Fruit fly (Drosophila melanogaster) whole organism, embryonic: ENCODE data around the gene CG3544.
A peak's percentile ranks its signal among the peaks of the same experiment; 100 is the strongest.

Source experiments
- Bdp1 ChIP-seq: fragments of 200-800 bp; sonication (Bioruptor generic); optimal IDR thresholded peaks from 3 replicates; lab custom pipeline; 2016; ENCODE audit warnings: missing biosample characterization, missing genetic modification characterization
- CG10321 ChIP-seq: fragments of 200-800 bp; sonication (Bioruptor generic); IDR thresholded peaks from 2 replicates; pipeline ENCODE4 v1.3.6; 2022; ENCODE audit warnings: missing biosample characterization, missing genetic modification characterization
- CG11093 ChIP-seq: fragments of 200-800 bp; sonication (Bioruptor generic); IDR thresholded peaks from 3 replicates; pipeline ENCODE4 v1.3.6; 2022; ENCODE audit warnings: missing biosample characterization, missing genetic modification characterization
- CG12104 ChIP-seq: fragments of 200-800 bp; sonication (Bioruptor generic); optimal IDR thresholded peaks from 3 replicates; lab custom pipeline; 2016; ENCODE audit warnings: missing biosample characterization, missing genetic modification characterization
- CG12391 ChIP-seq: fragments of 200-800 bp; sonication (Bioruptor generic); optimal IDR thresholded peaks from 3 replicates; lab custom pipeline; 2018; ENCODE audit warnings: missing biosample characterization, mild to moderate bottlenecking, missing genetic modification characterization, moderate library complexity
- CG12659 ChIP-seq: fragments of 200-800 bp; sonication (Bioruptor generic); optimal IDR thresholded peaks from 3 replicates; lab custom pipeline; 2017; ENCODE audit warnings: mild to moderate bottlenecking, missing biosample characterization, missing genetic modification reagents, missing genetic modification characterization
- CG14014 ChIP-seq: fragments of 200-800 bp; sonication (Bioruptor generic); IDR thresholded peaks from 2 replicates; pipeline ENCODE4 v1.3.6; 2022; ENCODE audit warnings: missing biosample characterization, missing genetic modification characterization
- CG15011 ChIP-seq: fragments of 200-800 bp; sonication (Bioruptor generic); optimal IDR thresholded peaks from 3 replicates; lab custom pipeline; 2018; ENCODE audit warnings: missing biosample characterization, mild to moderate bottlenecking, missing genetic modification characterization
- CG15696 ChIP-seq: fragments of 200-800 bp; sonication (Bioruptor generic); optimal IDR thresholded peaks from 2 replicates; lab custom pipeline; 2019; ENCODE audit warnings: missing biosample characterization, mild to moderate bottlenecking, missing genetic modification characterization, moderate library complexity
- CG18011 ChIP-seq: fragments of 200-800 bp; sonication (Bioruptor generic); optimal IDR thresholded peaks from 2 replicates; lab custom pipeline; 2017; ENCODE audit warnings: missing biosample characterization, missing genetic modification characterization, mild to moderate bottlenecking, moderate library complexity, missing genotype
- CG18619 ChIP-seq: fragments of 200-800 bp; sonication (Bioruptor generic); optimal IDR thresholded peaks from 3 replicates; lab custom pipeline; 2017; ENCODE audit warnings: missing biosample characterization, mild to moderate bottlenecking, missing genetic modification characterization
- CG30403 ChIP-seq: fragments of 200-800 bp; sonication (Bioruptor generic); optimal IDR thresholded peaks from 3 replicates; lab custom pipeline; 2016; ENCODE audit warnings: missing biosample characterization, missing genetic modification characterization
- CG32767 ChIP-seq: fragments of 200-800 bp; sonication (Bioruptor generic); IDR thresholded peaks from 2 replicates; pipeline ENCODE4 v1.3.6; 2022; ENCODE audit warnings: missing biosample characterization, missing genetic modification characterization
- CG3281 ChIP-seq: fragments of 200-800 bp; sonication (Bioruptor generic); optimal IDR thresholded peaks from 3 replicates; lab custom pipeline; 2017; ENCODE audit warnings: missing biosample characterization, mild to moderate bottlenecking, missing genetic modification characterization
- CG4328 ChIP-seq: fragments of 200-800 bp; sonication (Bioruptor generic); optimal IDR thresholded peaks from 3 replicates; lab custom pipeline; 2017; ENCODE audit warnings: missing biosample characterization, missing genetic modification reagents, missing genetic modification characterization
- CG6254 ChIP-seq: fragments of 200-800 bp; sonication (Bioruptor generic); optimal IDR thresholded peaks from 3 replicates; lab custom pipeline; 2017; ENCODE audit warnings: mild to moderate bottlenecking, missing biosample characterization, missing genetic modification reagents, missing genetic modification characterization
- CG6791 ChIP-seq: fragments of 200-800 bp; sonication (Bioruptor generic); IDR thresholded peaks from 3 replicates; pipeline ENCODE4 v1.3.6; 2022; ENCODE audit warnings: missing biosample characterization, missing genetic modification characterization; ENCODE audit not compliant: partially characterized antibody
- CG7556 ChIP-seq: fragments of 200-800 bp; sonication (Bioruptor generic); optimal IDR thresholded peaks from 2 replicates; lab custom pipeline; 2017; ENCODE audit warnings: missing biosample characterization, mild to moderate bottlenecking, missing genetic modification characterization
- CG7839 ChIP-seq: fragments of 200-800 bp; sonication (Bioruptor generic); optimal IDR thresholded peaks from 3 replicates; lab custom pipeline; 2018; ENCODE audit warnings: missing biosample characterization, mild to moderate bottlenecking, missing genetic modification characterization, moderate library complexity
- CG8089 ChIP-seq: fragments of 200-800 bp; sonication (Bioruptor generic); optimal IDR thresholded peaks from 3 replicates; lab custom pipeline; 2016; ENCODE audit warnings: missing biosample characterization, missing genetic modification characterization
- CG8290 ChIP-seq, 3 experiments: fragments of 200-800 bp; sonication (Bioruptor generic); optimal IDR thresholded peaks; 2 replicates each; lab custom pipeline; 2016 to 2019; ENCODE audit warnings: missing biosample characterization in 3 of 3, missing genetic modification characterization in 3 of 3, mild to moderate bottlenecking in 2 of 3, moderate library complexity in 1 of 3
- CG8359 ChIP-seq: fragments of 200-800 bp; sonication (Bioruptor generic); optimal IDR thresholded peaks from 2 replicates; lab custom pipeline; 2017; ENCODE audit warnings: missing biosample characterization, mild to moderate bottlenecking, missing genetic modification characterization, borderline replicate concordance
- CG8765 ChIP-seq: fragments of 200-800 bp; sonication (Bioruptor generic); IDR thresholded peaks from 2 replicates; pipeline ENCODE4 v1.3.6; 2022; ENCODE audit warnings: missing biosample characterization, missing genetic modification characterization
- CG8924 ChIP-seq: fragments of 200-800 bp; optimal IDR thresholded peaks from 3 replicates; lab custom pipeline; 2019; ENCODE audit warnings: missing biosample characterization, mild to moderate bottlenecking, missing genetic modification characterization, moderate library complexity
- CG9817 ChIP-seq: fragments of 200-800 bp; sonication (Bioruptor generic); optimal IDR thresholded peaks from 2 replicates; lab custom pipeline; 2018; ENCODE audit warnings: missing biosample characterization, mild to moderate bottlenecking, missing genetic modification characterization, moderate library complexity
- Ets65A ChIP-seq: fragments of 200-800 bp; sonication (Bioruptor generic); peaks from one replicate; lab custom pipeline; 2016; ENCODE audit warnings: missing biosample characterization, missing genetic modification characterization
- Fer1 ChIP-seq: fragments of 200-800 bp; sonication (Bioruptor generic); optimal IDR thresholded peaks from 2 replicates; lab custom pipeline; 2017; ENCODE audit warnings: missing biosample characterization, mild to moderate bottlenecking, missing genetic modification characterization
- H2.0 ChIP-seq: fragments of 200-800 bp; sonication (Bioruptor generic); IDR thresholded peaks from 2 replicates; pipeline ENCODE4 v1.3.6; 2022; ENCODE audit warnings: missing biosample characterization, missing genetic modification characterization
- Mad ChIP-seq: fragments of 200-800 bp; sonication (Bioruptor generic); optimal IDR thresholded peaks from 2 replicates; lab custom pipeline; 2016; ENCODE audit warnings: missing biosample characterization, missing genetic modification characterization
- Mrtf ChIP-seq: fragments of 200-800 bp; sonication (Bioruptor generic); IDR thresholded peaks from 3 replicates; pipeline ENCODE4 v1.3.6; 2022; ENCODE audit warnings: missing biosample characterization, missing genetic modification characterization
- Nf-YC ChIP-seq: fragments of 200-800 bp; optimal IDR thresholded peaks from 3 replicates; lab custom pipeline; 2019; ENCODE audit warnings: missing biosample characterization, mild to moderate bottlenecking, missing genetic modification characterization, moderate library complexity
- Rfx ChIP-seq: fragments of 200-800 bp; sonication (Bioruptor generic); IDR thresholded peaks from 2 replicates; pipeline ENCODE4 v1.3.6; 2022; ENCODE audit warnings: missing biosample characterization, missing genetic modification characterization
- ab ChIP-seq: fragments of 200-800 bp; sonication (Bioruptor generic); optimal IDR thresholded peaks from 2 replicates; lab custom pipeline; 2016; ENCODE audit warnings: missing biosample characterization, missing genetic modification characterization
- ara ChIP-seq: fragments of 200-800 bp; sonication (Bioruptor generic); IDR thresholded peaks from 2 replicates; pipeline ENCODE4 v1.3.6; 2022; ENCODE audit warnings: missing biosample characterization, missing genetic modification characterization
- bbx ChIP-seq: fragments of 200-800 bp; sonication (Bioruptor generic); IDR thresholded peaks from 2 replicates; pipeline ENCODE4 v1.3.6; 2022; ENCODE audit warnings: missing biosample characterization, missing genetic modification characterization; ENCODE audit not compliant: partially characterized antibody
- cas ChIP-seq: fragments of 200-800 bp; sonication (Bioruptor generic); IDR thresholded peaks from 2 replicates; pipeline ENCODE4 v1.3.6; 2022; ENCODE audit warnings: missing biosample characterization, missing genetic modification characterization
- crc ChIP-seq: fragments of 200-800 bp; sonication (Bioruptor generic); optimal IDR thresholded peaks from 2 replicates; lab custom pipeline; 2016; ENCODE audit warnings: missing biosample characterization, missing genetic modification characterization
- crp ChIP-seq, 2 experiments: fragments of 200-800 bp; sonication (Bioruptor generic); optimal IDR thresholded peaks; 2 replicates in 1 of 2; 3 replicates in 1 of 2; lab custom pipeline; 2017; ENCODE audit warnings: missing biosample characterization in 2 of 2, missing genetic modification characterization in 2 of 2, mild to moderate bottlenecking in 1 of 2, moderate library complexity in 1 of 2
- fu2 ChIP-seq: fragments of 200-800 bp; sonication (Bioruptor generic); optimal IDR thresholded peaks from 2 replicates; lab custom pipeline; 2016; ENCODE audit warnings: missing biosample characterization, missing genetic modification characterization
- grn ChIP-seq: fragments of 200-800 bp; sonication (Bioruptor generic); optimal IDR thresholded peaks from 3 replicates; lab custom pipeline; 2017; ENCODE audit warnings: missing biosample characterization, missing genetic modification characterization
- gsb-n ChIP-seq: fragments of 200-800 bp; sonication (Bioruptor generic); optimal IDR thresholded peaks from 3 replicates; lab custom pipeline; 2018; ENCODE audit warnings: missing biosample characterization, mild to moderate bottlenecking, missing genetic modification characterization
- h ChIP-seq: fragments of >200 bp; optimal IDR thresholded peaks from 2 replicates; lab custom pipeline; 2017
- hkb ChIP-seq, 2 experiments: fragments of 200-800 bp in 1 of 2; fragments of >200 bp in 1 of 2; sonication (Bioruptor generic) in 1 of 2; IDR thresholded peaks in 1 of 2; optimal IDR thresholded peaks in 1 of 2; 2 replicates each; pipeline versions ENCODE4 v1.3.6 to Lab custom; 2017 to 2022; ENCODE audit warnings: missing biosample characterization in 1 of 2, missing genetic modification characterization in 1 of 2
- org-1 ChIP-seq: fragments of 200-800 bp; sonication (Bioruptor generic); optimal IDR thresholded peaks from 2 replicates; lab custom pipeline; 2017; ENCODE audit warnings: missing biosample characterization, missing genetic modification characterization
- phol ChIP-seq: fragments of 200-800 bp; sonication (Bioruptor generic); optimal IDR thresholded peaks from 3 replicates; lab custom pipeline; 2018; ENCODE audit warnings: missing biosample characterization, mild to moderate bottlenecking, missing genetic modification characterization, moderate library complexity
- pros ChIP-seq: fragments of 200-800 bp; sonication (Bioruptor generic); optimal IDR thresholded peaks from 3 replicates; lab custom pipeline; 2019; ENCODE audit warnings: missing biosample characterization, mild to moderate bottlenecking, missing genetic modification characterization, moderate library complexity
- sr ChIP-seq: fragments of 200-800 bp; sonication (Bioruptor generic); IDR thresholded peaks from 3 replicates; pipeline ENCODE4 v1.3.6; 2022; ENCODE audit warnings: missing biosample characterization, missing genetic modification characterization
- trh ChIP-seq: fragments of 200-800 bp; sonication (Bioruptor generic); optimal IDR thresholded peaks from 2 replicates; lab custom pipeline; 2016; ENCODE audit warnings: missing biosample characterization, missing genetic modification characterization
- ttk ChIP-seq: fragments of 200-800 bp; sonication (Bioruptor generic); IDR thresholded peaks from 2 replicates; pipeline ENCODE4 v2.1.2; 2022; ENCODE audit warnings: missing biosample characterization, missing genetic modification characterization

Gene CG3544

DNA sequence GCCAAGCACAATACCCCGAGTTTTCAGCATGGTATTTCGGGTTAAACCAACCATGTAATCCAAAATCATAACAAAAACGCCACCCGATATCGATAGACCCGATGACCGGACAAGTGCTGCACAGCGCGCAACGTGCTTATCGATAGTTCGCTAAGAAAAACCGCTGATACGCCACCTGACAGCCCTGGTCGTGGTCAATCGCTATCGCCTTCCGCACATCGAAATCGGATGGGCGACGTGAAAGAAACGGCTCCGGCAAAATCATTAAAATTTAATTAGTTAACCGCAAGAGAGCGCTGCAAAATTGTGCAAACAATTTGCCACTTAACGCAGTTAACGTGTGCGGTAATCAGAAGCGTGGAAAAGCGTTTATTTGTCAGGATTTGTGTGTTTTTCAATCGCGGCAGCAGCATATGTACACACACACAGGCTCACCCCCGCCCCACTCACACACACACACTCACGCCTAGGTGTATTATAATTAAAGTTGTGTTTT lies 41.7 kb downstream of the CG3544 start, which contains the start of the genes CG3862 and dock (continued):
- TF ChIP-seq h (lab: Kevin White, UChicago): no peak
- TF ChIP-seq CG14014 (GFP tag; lab: Robert Waterston, UW): 0 out of 2 replicates have a peak, but pooled peaks have one; percentile 29
- no peak for TF ChIP-seq CG6254 (GFP tag; lab: Kevin White, UChicago)
- no peak for TF ChIP-seq hkb (optimal IDR thresholded peaks at IDR 0.05; lab: Kevin White, UChicago)
- TF ChIP-seq hkb (GFP tag; IDR thresholded peaks at IDR 0.05; lab: Robert Waterston, UW): peak; percentile 36; the same call in 1 of the 2 replicates
- peak; percentile 69 for TF ChIP-seq CG8290 (GFP tag; optimal IDR thresholded peaks at IDR 0.05; lab: Kevin White, UChicago)
- TF ChIP-seq CG8290 (tag; optimal IDR thresholded peaks at IDR 0.05; lab: Kevin White, UChicago): peak in 1 of 2 experiments; percentile 84
- TF ChIP-seq CG15696 (tag; lab: Kevin White, UChicago): no peak
- TF ChIP-seq ab (GFP tag; lab: Kevin White, UChicago): no peak
- no peak; the same call in 1 of the 2 replicates for TF ChIP-seq H2.0 (GFP tag; lab: Robert Waterston, UW)
- TF ChIP-seq Nf-YC: peak; percentile 57
- no peak for TF ChIP-seq CG11093
- peak; percentile 45 for TF ChIP-seq Bdp1 (GFP tag; lab: Kevin White, UChicago)
- TF ChIP-seq ttk (GFP tag; lab: Robert Waterston, UW): no peak
- peak; percentile 19 for TF ChIP-seq gsb-n
- TF ChIP-seq CG32767 (GFP tag; lab: Robert Waterston, UW): 0 out of 2 replicates have a peak, but pooled peaks have one; percentile 15
- TF ChIP-seq fu2: peak; percentile 28
- TF ChIP-seq CG8089 (GFP tag; lab: Kevin White, UChicago): peak; percentile 49
- TF ChIP-seq bbx (GFP tag; lab: Robert Waterston, UW): peak; percentile 99
- peak; percentile 0 for TF ChIP-seq org-1 (GFP tag; lab: Kevin White, UChicago)
- TF ChIP-seq Ets65A (GFP tag; lab: Kevin White, UChicago): peak; percentile 83
- TF ChIP-seq Mrtf: 0 out of 3 replicates have a peak, but pooled peaks have one; percentile 16
- peak; percentile 99 for TF ChIP-seq CG6791 (GFP tag; lab: Robert Waterston, UW)
- peak; percentile 67 for TF ChIP-seq grn
- peak; percentile 38 for TF ChIP-seq CG7839
- TF ChIP-seq crp (GFP tag; optimal IDR thresholded peaks at IDR 0.05; lab: Kevin White, UChicago): peak in 1 of 2 experiments; percentile 60
- peak; percentile 41 for TF ChIP-seq CG30403 (GFP tag; lab: Kevin White, UChicago)
- peak; percentile 37 for TF ChIP-seq CG18011 (GFP tag; lab: Kevin White, UChicago)
- peak; percentile 71 for TF ChIP-seq Rfx (GFP tag; lab: Robert Waterston, UW)
- TF ChIP-seq CG18619 (GFP tag; lab: Kevin White, UChicago): peak; percentile 42
- TF ChIP-seq phol (tag; lab: Kevin White, UChicago): peak; percentile 42
- TF ChIP-seq CG3281: peak; percentile 54
- TF ChIP-seq ara (GFP tag; lab: Robert Waterston, UW): peak; percentile 37; the same call in 1 of the 2 replicates
- TF ChIP-seq pros: no peak
- TF ChIP-seq CG8765: 0 out of 2 replicates have a peak, but pooled peaks have one; percentile 41
- no peak for TF ChIP-seq trh (GFP tag; lab: Kevin White, UChicago)
- TF ChIP-seq CG15011: no peak
- TF ChIP-seq CG7556 (GFP tag; lab: Kevin White, UChicago): peak; percentile 47
- TF ChIP-seq CG8924 (tag; lab: Kevin White, UChicago): peak; percentile 64
- peak; percentile 88 for TF ChIP-seq CG12659 (GFP tag; lab: Kevin White, UChicago)
- peak; percentile 28 for TF ChIP-seq CG9817 (tag; lab: Kevin White, UChicago)
- TF ChIP-seq Mad: no peak
- no peak for TF ChIP-seq crc (GFP tag; lab: Kevin White, UChicago)
- no peak for TF ChIP-seq CG12104 (GFP tag; lab: Kevin White, UChicago)
- no peak for TF ChIP-seq CG8359 (GFP tag; lab: Kevin White, UChicago)
- peak; percentile 67 for TF ChIP-seq Fer1 (GFP tag; lab: Kevin White, UChicago)
- TF ChIP-seq cas (GFP tag; lab: Robert Waterston, UW): peak; percentile 62; the same call in 1 of the 2 replicates
- TF ChIP-seq sr (GFP tag; lab: Robert Waterston, UW): no peak
- peak; percentile 25 for TF ChIP-seq CG4328 (GFP tag; lab: Kevin White, UChicago)
- peak; percentile 51 for TF ChIP-seq CG12391 (tag; lab: Kevin White, UChicago)
- TF ChIP-seq CG10321 (GFP tag; lab: Robert Waterston, UW): 0 out of 2 replicates have a peak, but pooled peaks have one; percentile 26
